Fruit fly (Drosophila melanogaster): ENCODE measurements around the gene PolI.
A peak's percentile ranks its signal among the peaks of the same experiment; 100 is the strongest.

The PolI gene

dm6 chr3R:8212594-8212993, 20.7 kb upstream of the PolI start (continued):
- TF ChIP-seq fd96Cb (tag; optimal IDR thresholded peaks at IDR 0.05) (peak; percentile 57), CG11398 (GFP tag; optimal IDR thresholded peaks at IDR 0.05) (peak; percentile 56), Sry-δ (GFP tag; optimal IDR thresholded peaks at IDR 0.05) (peak; percentile 27), CG4328 (GFP tag; optimal IDR thresholded peaks at IDR 0.05) (no peak), HmgD (GFP tag; optimal IDR thresholded peaks at IDR 0.05) (no peak), br (optimal IDR thresholded peaks at IDR 0.05) (no peak), CG3407 (GFP tag; optimal IDR thresholded peaks at IDR 0.05) (peak; percentile 50), CG7987 (GFP tag; optimal IDR thresholded peaks at IDR 0.05) (no peak), Ada2b (GFP tag; IDR thresholded peaks at IDR 0.05) (no peak), CG14965 (GFP tag; optimal IDR thresholded peaks at IDR 0.05; ENCODE audit: borderline replicate concordance) (no peak), slbo (GFP tag; IDR thresholded peaks at IDR 0.05) (peak; percentile 28), Gsc (GFP tag; IDR thresholded peaks at IDR 0.05) (peak; percentile 38; the same call in 1 of the 2 replicates), CG2712 (tag; optimal IDR thresholded peaks at IDR 0.05) (peak; percentile 77), NC2α (GFP tag; optimal IDR thresholded peaks at IDR 0.05) (peak; percentile 13), Hr51 (GFP tag; optimal IDR thresholded peaks at IDR 0.05) (peak; percentile 16 to 22), fu2 (GFP tag; optimal IDR thresholded peaks at IDR 0.05) (no peak), exex (tag; optimal IDR thresholded peaks at IDR 0.05) (no peak), NFAT (GFP tag; IDR thresholded peaks at IDR 0.05) (no peak), CG30020 (tag; optimal IDR thresholded peaks at IDR 0.05) (no peak), gro (GFP tag; optimal IDR thresholded peaks at IDR 0.05) (no peak), CG2678 (tag; optimal IDR thresholded peaks at IDR 0.05) (peak; percentile 69), CG2116 (GFP tag; optimal IDR thresholded peaks at IDR 0.05) (no peak), CG10267 (tag; optimal IDR thresholded peaks at IDR 0.05) (peak; percentile 61), Ets97D (GFP tag; optimal IDR thresholded peaks at IDR 0.05) (peak; percentile 5), CG18599 (GFP tag; optimal IDR thresholded peaks at IDR 0.05) (peak; percentile 25), CG17361 (GFP tag; IDR thresholded peaks at IDR 0.05) (peak; percentile 62), pnt (GFP tag; optimal IDR thresholded peaks at IDR 0.05) (peak; percentile 56), Nf-YC (tag; optimal IDR thresholded peaks at IDR 0.05) (no peak), Hr3 (GFP tag; optimal IDR thresholded peaks at IDR 0.05) (peak; percentile 38), CG3726 (GFP tag; IDR thresholded peaks at IDR 0.05) (no peak), chif (GFP tag; optimal IDR thresholded peaks at IDR 0.05) (peak; percentile 48 to 80), tin (GFP tag; optimal IDR thresholded peaks at IDR 0.05) (peak; percentile 45), CG2129 (GFP tag; IDR thresholded peaks at IDR 0.05; ENCODE audit: partially characterized antibody) (no peak), yki (optimal IDR thresholded peaks at IDR 0.05) (no peak), vnd (GFP tag; IDR thresholded peaks at IDR 0.05; ENCODE audit: partially characterized antibody) (no peak), CG8388 (GFP tag; optimal IDR thresholded peaks at IDR 0.05) (peak; percentile 64), Meics (GFP tag; optimal IDR thresholded peaks at IDR 0.05) (peak; percentile 0), CG14860 (GFP tag; IDR thresholded peaks at IDR 0.05; ENCODE audit: partially characterized antibody) (no peak), CG31365 (tag; optimal IDR thresholded peaks at IDR 0.05) (no peak), Rfx (GFP tag; IDR thresholded peaks at IDR 0.05) (peak; percentile 30; the same call in 1 of the 2 replicates), CG1647 (GFP tag; optimal IDR thresholded peaks at IDR 0.05) (peak; percentile 39), CG3163 (GFP tag; optimal IDR thresholded peaks at IDR 0.05) (peak; percentile 35), gsb (GFP tag; IDR thresholded peaks at IDR 0.05) (no peak), hbn (GFP tag; IDR thresholded peaks at IDR 0.05; ENCODE audit: partially characterized antibody) (no peak), CG6813 (GFP tag; optimal IDR thresholded peaks at IDR 0.05) (peak; percentile 48), rib (GFP tag; IDR thresholded peaks at IDR 0.05) (no peak), CG16813 (GFP tag; IDR thresholded peaks at IDR 0.05; ENCODE audit: partially characterized antibody) (no peak), CG17328 (GFP tag; IDR thresholded peaks at IDR 0.05) (peak; percentile 72), CG3838 (GFP tag; optimal IDR thresholded peaks at IDR 0.05) (peak; percentile 32), Dfd (GFP tag; optimal IDR thresholded peaks at IDR 0.05) (no peak), CG32767 (GFP tag; IDR thresholded peaks at IDR 0.05) (no peak), oc (tag; optimal IDR thresholded peaks at IDR 0.05) (no peak)
